Worm (Caenorhabditis elegans) whole organism, L4 larva: ENCODE results near the gene C34C12.8.

Experiments used
- lin-39 ChIP-seq: fragments of 150-350 bp; optimal IDR thresholded peaks from 2 replicates; lab custom pipeline; 2014; ENCODE audit warnings: missing biosample characterization, missing genetic modification reagents, missing genetic modification characterization
- nhr-25 ChIP-seq: sonication (generic microtip); optimal IDR thresholded peaks from 2 replicates; lab custom pipeline; 2017; ENCODE audit warnings: missing genetic modification characterization, mild to moderate bottlenecking, missing compliant biosample characterization, antibody characterized with exemption, moderate library complexity, borderline replicate concordance; ENCODE audit not compliant: insufficient read depth
- nhr-76 ChIP-seq: fragments of 150-350 bp; optimal IDR thresholded peaks from 2 replicates; lab custom pipeline; 2014; ENCODE audit warnings: missing biosample characterization, missing genetic modification characterization
- nhr-77 ChIP-seq: fragments of 150-350 bp; optimal IDR thresholded peaks from 2 replicates; lab custom pipeline; 2014; ENCODE audit warnings: missing biosample characterization, missing genetic modification characterization
- saeg-2 ChIP-seq: fragments of 200-800 bp; sonication (Bioruptor generic); IDR thresholded peaks from 2 replicates; pipeline ENCODE4 v1.3.6; 2022; ENCODE audit warnings: missing genetic modification reagents, missing genetic modification characterization, missing compliant biosample characterization

DNA sequence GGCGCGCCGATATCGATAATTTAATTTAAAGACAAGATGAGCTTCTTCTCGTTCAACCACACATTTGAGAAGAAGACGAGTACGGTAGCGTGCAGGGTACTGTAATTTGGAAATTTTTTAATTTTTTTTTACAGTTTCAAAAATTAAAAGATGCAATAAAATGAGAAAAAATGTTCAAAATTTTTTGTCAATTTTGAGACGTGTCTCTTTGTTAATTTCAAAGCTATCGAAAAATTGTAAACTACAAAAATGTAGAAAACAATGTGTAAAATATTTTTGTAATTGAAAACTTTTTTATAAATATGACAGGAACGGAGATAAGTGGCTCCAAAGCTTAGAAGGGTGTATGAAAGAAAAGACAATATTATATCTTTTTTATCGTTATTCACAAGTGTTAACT is 28.8 kb upstream of the C34C12.8 start, which contains the start of gene K01A11.1:
- TF ChIP-seq nhr-76 (no peak), lin-39 (tag; lab: Kevin White, UChicago) (no peak), nhr-25 (tag; lab: Kevin White, UChicago) (no peak), saeg-2 (GFP tag; lab: Robert Waterston, UW) (no peak), nhr-77 (tag; lab: Kevin White, UChicago) (no peak)
